Worm (Caenorhabditis elegans) whole organism, L3 larva: Measurements from ENCODE around the gene msp-32.

ENCODE experiments used
- nfya-1 ChIP-seq: sonication (generic microtip); optimal IDR thresholded peaks from 2 replicates; lab custom pipeline; 2017; ENCODE audit warnings: missing genetic modification characterization, mild to moderate bottlenecking, missing compliant biosample characterization, antibody characterized with exemption, moderate library complexity; ENCODE audit not compliant: insufficient read depth
- ztf-11 ChIP-seq: fragments of 150-350 bp; optimal IDR thresholded peaks from 2 replicates; lab custom pipeline; 2014; ENCODE audit warnings: missing biosample characterization, missing genetic modification characterization

DNA sequence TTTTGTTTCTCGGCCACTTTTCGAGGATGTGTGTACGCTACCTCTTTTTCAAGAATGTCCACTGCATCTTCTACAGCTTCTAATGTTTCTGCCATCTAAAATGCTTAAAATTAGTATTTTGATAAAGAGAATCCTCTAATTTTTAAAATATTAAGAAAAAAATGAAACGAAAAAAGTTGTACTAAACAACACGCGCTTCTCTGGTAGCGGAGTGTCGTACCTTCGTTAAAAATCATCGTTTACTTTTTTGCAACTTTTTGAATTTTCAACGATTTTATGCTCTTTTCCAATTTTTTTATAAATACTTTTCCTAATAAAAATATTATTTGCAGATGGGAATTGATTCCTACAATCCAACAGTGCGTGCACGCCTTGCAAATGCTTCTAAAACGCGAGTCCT, 47.1 kb downstream of the msp-32 start, which contains the start of the genes gldi-11 and ZK546.2:
- TF ChIP-seq ztf-11 (tag; lab: Kevin White, UChicago): no peak
- peak; percentile 16 for TF ChIP-seq nfya-1 (tag; lab: Kevin White, UChicago)
